Worm (Caenorhabditis elegans) whole organism, L4 larva: Measurements from ENCODE around the gene R10E4.6.

Experiments
- D1046.2 ChIP-seq: fragments of 200-800 bp; sonication (Bioruptor generic); IDR thresholded peaks from 2 replicates; pipeline ENCODE4 v1.3.6; 2022; ENCODE audit warnings: missing genetic modification characterization, missing compliant biosample characterization
- F10B5.3 ChIP-seq: sonication (generic microtip); optimal IDR thresholded peaks from 2 replicates; lab custom pipeline; 2016; ENCODE audit warnings: mild to moderate bottlenecking, missing genetic modification characterization, missing compliant biosample characterization
- T20F7.1 ChIP-seq: fragments of 200-800 bp; sonication (Bioruptor generic); optimal IDR thresholded peaks from 2 replicates; lab custom pipeline; 2018; ENCODE audit warnings: mild to moderate bottlenecking, missing genetic modification characterization, missing compliant biosample characterization
- Y75B8A.6 ChIP-seq: fragments of 200-800 bp; sonication (Bioruptor generic); IDR thresholded peaks from 2 replicates; pipeline ENCODE4 v1.3.6; 2022; ENCODE audit warnings: missing genetic modification reagents, missing genetic modification characterization, missing compliant biosample characterization
- ZK546.5 ChIP-seq, 2 experiments: sonication (generic microtip); optimal IDR thresholded peaks; 2 replicates each; lab custom pipeline; 2017; ENCODE audit warnings: missing biosample characterization in 2 of 2, missing genetic modification characterization in 2 of 2
- aly-2 ChIP-seq: sonication (generic microtip); optimal IDR thresholded peaks from 2 replicates; lab custom pipeline; 2018; ENCODE audit warnings: missing biosample characterization, missing genetic modification characterization
- arid-1 ChIP-seq: fragments of 200-800 bp; sonication (Bioruptor generic); conservative IDR thresholded peaks from 2 replicates; pipeline ENCODE4 v1.3.6; 2022; ENCODE audit warnings: missing genetic modification reagents, missing genetic modification characterization, missing compliant biosample characterization
- ceh-44 ChIP-seq: fragments of 200-800 bp; sonication (Bioruptor generic); IDR thresholded peaks from 2 replicates; pipeline ENCODE4 v1.3.6; 2022; ENCODE audit warnings: missing genetic modification reagents, missing genetic modification characterization, missing compliant biosample characterization
- ceh-62 ChIP-seq: sonication (generic microtip); optimal IDR thresholded peaks from 2 replicates; lab custom pipeline; 2017; ENCODE audit warnings: missing biosample characterization, missing genetic modification characterization
- ces-1 ChIP-seq: fragments of 150-350 bp; sonication (generic microtip); optimal IDR thresholded peaks from 4 replicates; lab custom pipeline; 2014; ENCODE audit warnings: missing biosample characterization, missing genetic modification reagents, missing genetic modification characterization
- cey-2 ChIP-seq: sonication (generic microtip); optimal IDR thresholded peaks from 3 replicates; lab custom pipeline; 2017; ENCODE audit warnings: missing genetic modification characterization, mild to moderate bottlenecking, missing compliant biosample characterization, antibody characterized with exemption, borderline replicate concordance; ENCODE audit not compliant: insufficient read depth
- daf-12 ChIP-seq: fragments of 150-350 bp; optimal IDR thresholded peaks from 2 replicates; lab custom pipeline; 2014; ENCODE audit warnings: missing biosample characterization, missing genetic modification reagents, missing genetic modification characterization
- dmd-9 ChIP-seq: fragments of 200-800 bp; sonication (Bioruptor generic); IDR thresholded peaks from 2 replicates; pipeline ENCODE4 v1.3.6; 2022; ENCODE audit warnings: missing genetic modification reagents, missing genetic modification characterization, missing compliant biosample characterization
- dve-1 ChIP-seq: sonication (generic microtip); optimal IDR thresholded peaks from 2 replicates; lab custom pipeline; 2017; ENCODE audit warnings: antibody characterized with exemption, mild to moderate bottlenecking, missing genetic modification characterization, missing compliant biosample characterization; ENCODE audit not compliant: insufficient read depth
- egl-27 ChIP-seq: sonication (generic microtip); optimal IDR thresholded peaks from 3 replicates; lab custom pipeline; 2017; ENCODE audit warnings: missing biosample characterization, missing genetic modification reagents, missing genetic modification characterization
- fos-1 ChIP-seq: fragments of 150-350 bp; optimal IDR thresholded peaks from 2 replicates; lab custom pipeline; 2014; ENCODE audit warnings: missing biosample characterization, missing genetic modification characterization
- gei-8 ChIP-seq: fragments of 200-800 bp; sonication (Bioruptor generic); optimal IDR thresholded peaks from 2 replicates; lab custom pipeline; 2018; ENCODE audit warnings: mild to moderate bottlenecking, missing genetic modification characterization, missing compliant biosample characterization
- jun-1 ChIP-seq: fragments of 150-350 bp; optimal IDR thresholded peaks from 2 replicates; lab custom pipeline; 2014; ENCODE audit warnings: missing biosample characterization, missing genetic modification reagents, missing genetic modification characterization
- lin-1 ChIP-seq: fragments of 200-800 bp; sonication (Bioruptor generic); IDR thresholded peaks from 2 replicates; pipeline ENCODE4 v1.3.6; 2022; ENCODE audit warnings: missing genetic modification reagents, missing genetic modification characterization, missing compliant biosample characterization
- lin-39 ChIP-seq: fragments of 150-350 bp; optimal IDR thresholded peaks from 2 replicates; lab custom pipeline; 2014; ENCODE audit warnings: missing biosample characterization, missing genetic modification reagents, missing genetic modification characterization
- lsy-2 ChIP-seq, 2 experiments: fragments of 150-350 bp in 1 of 2; sonication (generic microtip) in 1 of 2; optimal IDR thresholded peaks; 2 replicates each; lab custom pipeline; 2014 to 2017; ENCODE audit warnings: missing biosample characterization in 2 of 2, missing genetic modification characterization in 2 of 2
- madf-5 ChIP-seq, 2 experiments: fragments of 200-800 bp; sonication (Bioruptor generic); IDR thresholded peaks; 2 replicates each; pipeline ENCODE4 v1.3.6; 2022; ENCODE audit warnings: missing compliant biosample characterization in 2 of 2, missing genetic modification characterization in 2 of 2
- mes-2 ChIP-seq: sonication (generic microtip); optimal IDR thresholded peaks from 2 replicates; lab custom pipeline; 2016; ENCODE audit warnings: missing genotype, mild to moderate bottlenecking, missing genetic modification characterization, missing compliant biosample characterization; ENCODE audit not compliant: poor library complexity, severe bottlenecking
- mxl-2 ChIP-seq: fragments of 200-800 bp; sonication (Bioruptor generic); conservative IDR thresholded peaks from 2 replicates; pipeline ENCODE4 v1.3.6; 2022; ENCODE audit warnings: missing genetic modification reagents, missing genetic modification characterization, missing compliant biosample characterization
- nhr-28 ChIP-seq: fragments of 150-350 bp; optimal IDR thresholded peaks from 2 replicates; lab custom pipeline; 2014; ENCODE audit warnings: missing biosample characterization, missing genetic modification characterization
- nhr-41 ChIP-seq: fragments of 200-800 bp; sonication (Bioruptor generic); IDR thresholded peaks from 2 replicates; pipeline ENCODE4 v1.3.6; 2022; ENCODE audit warnings: missing genetic modification reagents, missing genetic modification characterization, missing compliant biosample characterization
- nhr-42 ChIP-seq: fragments of 200-800 bp; sonication (Bioruptor generic); IDR thresholded peaks from 2 replicates; pipeline ENCODE4 v1.3.6; 2022; ENCODE audit warnings: missing genetic modification characterization, missing compliant biosample characterization
- nhr-48 ChIP-seq: sonication (generic microtip); optimal IDR thresholded peaks from 2 replicates; lab custom pipeline; 2016; ENCODE audit warnings: mild to moderate bottlenecking, missing genetic modification characterization, missing compliant biosample characterization
- nhr-6 ChIP-seq: fragments of 150-350 bp; optimal IDR thresholded peaks from 2 replicates; lab custom pipeline; 2014; ENCODE audit warnings: missing biosample characterization, missing genetic modification characterization
- nhr-76 ChIP-seq: fragments of 150-350 bp; optimal IDR thresholded peaks from 2 replicates; lab custom pipeline; 2014; ENCODE audit warnings: missing biosample characterization, missing genetic modification characterization
- rbr-2 ChIP-seq: sonication (generic microtip); optimal IDR thresholded peaks from 2 replicates; lab custom pipeline; 2016; ENCODE audit warnings: missing genotype, missing genetic modification characterization, missing compliant biosample characterization
- saeg-2 ChIP-seq: fragments of 200-800 bp; sonication (Bioruptor generic); IDR thresholded peaks from 2 replicates; pipeline ENCODE4 v1.3.6; 2022; ENCODE audit warnings: missing genetic modification reagents, missing genetic modification characterization, missing compliant biosample characterization
- spr-3 ChIP-seq: fragments of 200-800 bp; sonication (Bioruptor generic); optimal IDR thresholded peaks from 2 replicates; lab custom pipeline; 2018; ENCODE audit warnings: mild to moderate bottlenecking, missing genetic modification characterization, missing compliant biosample characterization
- unc-62 ChIP-seq, 3 experiments: fragments of 150-350 bp in 1 of 3; sonication (generic microtip); optimal IDR thresholded peaks in 2 of 3; peaks in 1 of 3; 1 replicate in 1 of 3; 2 replicates in 2 of 3; lab custom pipeline; 2014 to 2017; ENCODE audit warnings: missing biosample characterization in 3 of 3, missing genetic modification characterization in 3 of 3, missing genetic modification reagents in 3 of 3, missing genotype in 1 of 3
- vab-7 ChIP-seq: fragments of 200-800 bp; sonication (Bioruptor generic); IDR thresholded peaks from 2 replicates; pipeline ENCODE4 v1.3.6; 2022; ENCODE audit warnings: missing genetic modification reagents, missing genetic modification characterization, missing compliant biosample characterization
- zfp-2 ChIP-seq: sonication (generic microtip); optimal IDR thresholded peaks from 2 replicates; lab custom pipeline; 2016; ENCODE audit warnings: mild to moderate bottlenecking, missing genetic modification characterization, missing compliant biosample characterization
- zfp-3 ChIP-seq: fragments of 200-800 bp; sonication (Bioruptor generic); conservative IDR thresholded peaks from 2 replicates; pipeline ENCODE4 v1.3.6; 2022; ENCODE audit warnings: missing genetic modification reagents, missing genetic modification characterization, missing compliant biosample characterization
- ztf-7 ChIP-seq: fragments of 150-350 bp; optimal IDR thresholded peaks from 2 replicates; lab custom pipeline; 2014; ENCODE audit warnings: missing biosample characterization, missing genetic modification characterization

The R10E4.6 gene

DNA sequence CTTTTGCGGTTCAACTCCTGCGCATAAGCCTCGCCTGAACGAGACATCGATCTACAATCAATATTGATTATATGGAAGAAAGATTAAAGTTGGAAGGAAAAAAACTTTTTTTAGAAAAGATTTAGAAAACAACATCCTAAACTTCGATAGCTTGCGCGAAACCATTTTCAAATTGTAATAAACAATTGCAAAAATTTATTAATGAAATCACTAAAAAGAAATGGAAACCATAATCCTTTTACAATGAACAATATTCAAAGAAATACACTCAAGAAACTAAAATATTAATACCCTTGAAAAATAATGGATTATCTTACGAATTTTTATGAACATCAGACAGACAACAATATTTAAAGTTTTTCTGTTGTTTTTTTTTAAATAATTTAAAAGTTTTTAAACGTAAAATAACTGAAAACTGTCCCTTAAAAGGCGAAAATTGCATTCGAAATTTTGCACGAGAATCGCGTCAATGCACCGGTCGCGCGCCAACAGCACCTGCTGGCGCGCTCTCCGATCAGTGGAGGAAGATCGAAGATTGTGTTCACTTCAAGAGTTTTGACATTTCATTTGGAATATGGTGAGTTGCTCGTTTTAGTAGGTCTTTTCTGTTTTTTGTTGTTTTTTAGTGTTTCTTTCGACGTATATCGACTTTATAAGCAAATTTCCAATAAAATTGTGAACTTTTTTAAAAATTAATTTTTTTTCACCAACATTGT is 23.8 kb upstream of the R10E4.6 start, which contains the start of the genes sftb-1 and R10E4.1 (continued):
- TF ChIP-seq ceh-62 (tag; lab: Kevin White, UChicago) (no peak), T20F7.1 (peak; percentile 64), ces-1 (GFP tag; lab: Kevin White, UChicago) (no peak), rbr-2 (tag; lab: Kevin White, UChicago) (peak; percentile 50), gei-8 (GFP tag; lab: Kevin White, UChicago) (no peak), nhr-28 (peak; percentile 36), vab-7 (GFP tag; lab: Robert Waterston, UW) (no peak), Y75B8A.6 (GFP tag; lab: Robert Waterston, UW) (no peak), madf-5 (GFP tag; IDR thresholded peaks at IDR 0.05; lab: Robert Waterston, UW) (no peak), daf-12 (tag; lab: Kevin White, UChicago) (no peak), jun-1 (no peak), egl-27 (no peak), dve-1 (peak; percentile 71), lin-39 (tag; lab: Kevin White, UChicago) (no peak), D1046.2 (GFP tag; lab: Robert Waterston, UW) (no peak), fos-1 (tag; lab: Kevin White, UChicago) (no peak), nhr-6 (tag; lab: Kevin White, UChicago) (peak; percentile 55), lin-1 (GFP tag; lab: Robert Waterston, UW) (no peak), mxl-2 (GFP tag; lab: Robert Waterston, UW) (no peak), cey-2 (tag; lab: Kevin White, UChicago) (no peak), ceh-44 (no peak), ZK546.5 (tag; optimal IDR thresholded peaks at IDR 0.05; lab: Kevin White, UChicago) (no peak), saeg-2 (no peak), zfp-2 (tag; lab: Kevin White, UChicago) (no peak), nhr-41 (GFP tag; lab: Robert Waterston, UW) (no peak), nhr-42 (GFP tag; lab: Robert Waterston, UW) (no peak), lsy-2 (tag; optimal IDR thresholded peaks at IDR 0.05; lab: Kevin White, UChicago) (peak in 1 of 2 experiments; percentile 81), nhr-76 (tag; lab: Kevin White, UChicago) (no peak), nhr-48 (tag; lab: Kevin White, UChicago) (peak; percentile 28), mes-2 (tag; lab: Kevin White, UChicago) (peak; percentile 80), aly-2 (no peak), F10B5.3 (tag; lab: Kevin White, UChicago) (no peak), ztf-7 (tag; lab: Kevin White, UChicago) (peak; percentile 25), dmd-9 (GFP tag; lab: Robert Waterston, UW) (no peak)

DNA sequence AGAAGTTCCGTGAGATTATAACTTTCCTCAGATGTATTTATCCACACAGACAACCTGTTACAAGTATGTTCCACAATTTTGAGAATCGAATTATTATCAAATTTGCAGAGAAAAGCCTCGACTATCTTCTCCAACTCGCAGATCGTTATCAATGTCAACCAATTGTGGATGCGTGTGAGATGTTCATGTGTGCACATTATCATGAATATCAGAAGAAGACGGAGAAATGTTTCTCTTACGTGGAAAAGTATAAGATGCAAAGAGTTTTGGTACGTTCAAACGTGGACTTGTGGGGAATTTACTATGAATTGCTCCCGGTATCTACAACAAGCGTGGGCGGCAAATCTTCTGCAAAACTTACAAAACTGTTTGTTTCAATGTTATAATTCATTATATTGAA is 22.1 kb upstream of the R10E4.6 start:
- TF ChIP-seq arid-1 (GFP tag; lab: Robert Waterston, UW) (no peak), unc-62 (GFP tag; optimal IDR thresholded peaks at IDR 0.05 in 1 of 2; lab: Kevin White, UChicago) (peak in 1 of 2 experiments; percentile 92), unc-62 (tag; optimal IDR thresholded peaks at IDR 0.05; lab: Kevin White, UChicago) (no peak)

DNA sequence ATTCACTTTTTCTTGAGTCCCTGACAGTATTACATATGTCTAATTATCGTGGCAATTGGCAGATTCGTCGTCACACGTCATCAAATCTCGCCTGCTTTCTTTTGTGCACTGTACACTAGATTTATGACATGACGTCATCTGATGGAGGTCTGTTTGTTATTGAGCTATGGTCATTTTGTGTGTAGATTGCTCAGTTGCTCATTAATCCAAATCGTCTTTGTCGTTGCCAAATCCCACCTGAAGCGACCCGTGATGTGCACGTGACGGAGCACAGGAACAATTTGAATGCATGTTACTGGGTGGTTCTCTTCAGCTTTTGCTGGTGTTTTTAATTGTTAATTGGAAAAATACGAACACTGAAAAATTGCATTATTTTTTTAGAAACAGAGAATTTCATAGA is 20.3 kb upstream of the R10E4.6 start:
- TF ChIP-seq zfp-3, result 0 out of 2 replicates have a peak, but pooled peaks have one; percentile 31
- no peak for TF ChIP-seq ceh-44
- no peak for TF ChIP-seq F10B5.3 (tag; lab: Kevin White, UChicago)
- no peak for TF ChIP-seq spr-3 (GFP tag; lab: Kevin White, UChicago)
